Worm (Caenorhabditis elegans) whole organism, mixed stage, embryonic: Measurements from ENCODE around the gene lido-17.

Experiments used
- M03D4.4 ChIP-seq: sonication (generic microtip); optimal IDR thresholded peaks from 2 replicates; lab custom pipeline; 2017; ENCODE audit warnings: mild to moderate bottlenecking, missing genetic modification characterization, missing compliant biosample characterization
- ceh-39 ChIP-seq: fragments of 150-350 bp; optimal IDR thresholded peaks from 2 replicates; lab custom pipeline; 2014; ENCODE audit warnings: missing biosample characterization, missing genetic modification characterization
- drap-1 ChIP-seq: fragments of 200-800 bp; sonication (Bioruptor generic); optimal IDR thresholded peaks from 3 replicates; lab custom pipeline; 2018; ENCODE audit warnings: mild to moderate bottlenecking, missing genetic modification characterization, missing compliant biosample characterization
- elt-3 ChIP-seq: fragments of 150-350 bp; optimal IDR thresholded peaks from 2 replicates; lab custom pipeline; 2014; ENCODE audit warnings: missing biosample characterization, missing genetic modification characterization
- lsy-2 ChIP-seq: fragments of 150-350 bp; optimal IDR thresholded peaks from 2 replicates; lab custom pipeline; 2014; ENCODE audit warnings: missing biosample characterization, missing genetic modification characterization
- nhr-2 ChIP-seq: fragments of 150-350 bp; optimal IDR thresholded peaks from 2 replicates; lab custom pipeline; 2014; ENCODE audit warnings: missing biosample characterization, missing genetic modification characterization
- nhr-28 ChIP-seq: fragments of 150-350 bp; optimal IDR thresholded peaks from 2 replicates; lab custom pipeline; 2014; ENCODE audit warnings: missing biosample characterization, missing genetic modification characterization
- snpc-4 ChIP-seq: fragments of 150-350 bp; optimal IDR thresholded peaks from 2 replicates; lab custom pipeline; 2014; ENCODE audit warnings: missing biosample characterization, missing genetic modification characterization
- tbx-8 ChIP-seq: fragments of 200-800 bp; sonication (Bioruptor generic); optimal IDR thresholded peaks from 2 replicates; lab custom pipeline; 2018; ENCODE audit warnings: mild to moderate bottlenecking, missing genetic modification characterization, moderate library complexity, missing compliant biosample characterization
- unc-62 ChIP-seq: fragments of 150-350 bp; optimal IDR thresholded peaks from 2 replicates; lab custom pipeline; 2014; ENCODE audit warnings: missing biosample characterization, missing genetic modification reagents, missing genetic modification characterization
- zip-8 ChIP-seq: fragments of 150-350 bp; optimal IDR thresholded peaks from 2 replicates; lab custom pipeline; 2014; ENCODE audit warnings: missing biosample characterization, missing genetic modification characterization

DNA sequence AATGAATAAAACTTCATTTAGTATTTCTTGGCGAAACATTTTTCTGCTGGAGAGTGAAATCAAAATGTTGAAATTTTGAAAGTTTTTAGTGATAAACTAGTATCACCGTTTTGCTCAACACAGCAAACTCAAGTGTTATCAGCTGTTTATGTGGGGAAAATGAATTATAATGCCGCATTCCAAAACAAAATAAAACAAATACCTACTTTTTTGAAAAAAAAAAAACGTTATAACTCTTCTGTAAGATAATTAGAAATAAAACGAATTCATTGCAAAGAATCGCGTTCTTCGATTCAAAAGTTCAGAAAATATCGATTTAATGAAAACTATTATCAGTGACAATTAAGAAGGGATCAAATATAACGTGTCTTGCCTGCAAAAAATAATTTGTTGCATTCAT, 4.9 kb upstream of the lido-17 start, which contains the start of gene Y51B9A.9:
- TF ChIP-seq elt-3 (tag; lab: Kevin White, UChicago) (no peak), snpc-4 (tag; lab: Kevin White, UChicago) (no peak), zip-8 (tag; lab: Kevin White, UChicago) (no peak), nhr-2 (tag; lab: Kevin White, UChicago) (no peak), M03D4.4 (tag; lab: Kevin White, UChicago) (no peak), nhr-28 (tag; lab: Kevin White, UChicago) (no peak), tbx-8 (GFP tag; lab: Kevin White, UChicago) (no peak), drap-1 (GFP tag; lab: Kevin White, UChicago) (no peak), unc-62 (GFP tag; lab: Kevin White, UChicago) (no peak), ceh-39 (tag; lab: Kevin White, UChicago) (no peak), lsy-2 (tag; lab: Kevin White, UChicago) (no peak)
